Fruit fly (Drosophila melanogaster): ENCODE data around the gene Uxs.

Gene Uxs

DNA sequence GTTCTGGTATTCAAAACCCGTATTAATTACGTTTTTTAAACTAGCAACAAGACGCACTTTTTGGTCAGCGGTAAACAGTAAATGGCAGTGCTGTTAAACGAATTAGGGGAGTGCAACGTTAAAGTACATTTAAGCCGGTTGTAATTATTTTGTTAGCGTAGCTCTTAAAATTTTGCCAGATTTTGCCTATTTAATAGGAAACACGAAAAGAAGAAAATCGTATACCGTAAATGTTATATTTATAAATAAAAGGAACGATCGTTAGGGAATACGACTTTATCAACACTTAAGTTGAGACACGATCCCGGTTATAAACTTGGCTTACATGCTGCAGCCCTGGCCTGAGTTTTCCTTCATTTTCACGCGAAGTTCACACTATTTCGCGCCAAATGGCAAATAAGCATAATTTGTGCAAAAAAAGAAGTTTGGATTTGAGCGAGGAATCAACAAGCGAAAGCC is 43.2 kb upstream of the Uxs start, which contains the start of the genes Setx and mus301 (continued):
- TF ChIP-seq trh (GFP tag; optimal IDR thresholded peaks at IDR 0.05): peak; percentile 69
- peak; percentile 66 for TF ChIP-seq ewg (GFP tag; optimal IDR thresholded peaks at IDR 0.05)
- TF ChIP-seq CG11456 (GFP tag; IDR thresholded peaks at IDR 0.05): peak; percentile 87
- no peak for TF ChIP-seq cad (GFP tag; optimal IDR thresholded peaks at IDR 0.05)
- peak; percentile 59 for TF ChIP-seq Neu2 (GFP tag; optimal IDR thresholded peaks at IDR 0.05; ENCODE audit: borderline replicate concordance)
- TF ChIP-seq dmrt11E (tag; optimal IDR thresholded peaks at IDR 0.05): peak; percentile 63
- no peak for TF ChIP-seq scrt (GFP tag; optimal IDR thresholded peaks at IDR 0.05)
- TF ChIP-seq cwo (GFP tag; optimal IDR thresholded peaks at IDR 0.05): peak; percentile 46
- no peak for TF ChIP-seq ac (GFP tag; optimal IDR thresholded peaks at IDR 0.05)
- peak; percentile 62 for TF ChIP-seq nerfin-1 (tag; optimal IDR thresholded peaks at IDR 0.05)
- peak; percentile 93 for TF ChIP-seq Ets97D (GFP tag; optimal IDR thresholded peaks at IDR 0.05)
- TF ChIP-seq Gug (GFP tag; IDR thresholded peaks at IDR 0.05): peak; percentile 67; the same call in 2 of the 4 replicates
- TF ChIP-seq CG5245 (GFP tag; optimal IDR thresholded peaks at IDR 0.05): peak; percentile 67
- peak; percentile 90 for TF ChIP-seq CG33213 (GFP tag; optimal IDR thresholded peaks at IDR 0.05)
- no peak for TF ChIP-seq Eip74EF (GFP tag; optimal IDR thresholded peaks at IDR 0.05)
- peak; percentile 86 for TF ChIP-seq CG15514 (GFP tag; optimal IDR thresholded peaks at IDR 0.05)
- peak; percentile 69 for TF ChIP-seq CG33557 (GFP tag; optimal IDR thresholded peaks at IDR 0.05)
- TF ChIP-seq Mes4 (GFP tag; optimal IDR thresholded peaks at IDR 0.05): peak; percentile 26
- TF ChIP-seq Sox100B (GFP tag; optimal IDR thresholded peaks at IDR 0.05): peak; percentile 70
- TF ChIP-seq HmgZ (tag; optimal IDR thresholded peaks at IDR 0.05): peak; percentile 88
- TF ChIP-seq Xbp1 (GFP tag; optimal IDR thresholded peaks at IDR 0.05): peak; percentile 90
- TF ChIP-seq Bteb2 (GFP tag; optimal IDR thresholded peaks at IDR 0.05): peak; percentile 89
- peak; percentile 96 for TF ChIP-seq sens (GFP tag)
- TF ChIP-seq Hey (tag; optimal IDR thresholded peaks at IDR 0.05): no peak
- peak; percentile 72 for TF ChIP-seq CG14014 (GFP tag; IDR thresholded peaks at IDR 0.05)
- TF ChIP-seq CG17361 (GFP tag; IDR thresholded peaks at IDR 0.05): no peak; the same call in 2 of the 3 replicates
- TF ChIP-seq lov (optimal IDR thresholded peaks at IDR 0.05): no peak
- TF ChIP-seq lov (GFP tag; IDR thresholded peaks at IDR 0.05): no peak
- peak; percentile 79 for TF ChIP-seq E2f1 (GFP tag; IDR thresholded peaks at IDR 0.05)
- no peak for TF ChIP-seq Drgx (GFP tag; IDR thresholded peaks at IDR 0.05)
- TF ChIP-seq jumu (GFP tag; optimal IDR thresholded peaks at IDR 0.05): peak; percentile 82
- TF ChIP-seq CG9876 (GFP tag; optimal IDR thresholded peaks at IDR 0.05): peak; percentile 81
- peak; percentile 79 for TF ChIP-seq Ptx1 (GFP tag; IDR thresholded peaks at IDR 0.05)
- peak; percentile 77 for TF ChIP-seq Antp (GFP tag; optimal IDR thresholded peaks at IDR 0.05)
- TF ChIP-seq zen (tag; optimal IDR thresholded peaks at IDR 0.05): peak; percentile 88
- TF ChIP-seq dpn (GFP tag; optimal IDR thresholded peaks at IDR 0.05): peak; percentile 83 to 90
- TF ChIP-seq zen2 (GFP tag; IDR thresholded peaks at IDR 0.05; ENCODE audit: partially characterized antibody): no peak
- TF ChIP-seq Blimp-1 (GFP tag; optimal IDR thresholded peaks at IDR 0.05): no peak
- TF ChIP-seq CG14965 (GFP tag; optimal IDR thresholded peaks at IDR 0.05; ENCODE audit: borderline replicate concordance): no peak
- no peak for TF ChIP-seq CG31365 (tag; optimal IDR thresholded peaks at IDR 0.05)
- TF ChIP-seq CG32772 (GFP tag; IDR thresholded peaks at IDR 0.05): peak; percentile 66
- peak; percentile 70 for TF ChIP-seq p53 (GFP tag; optimal IDR thresholded peaks at IDR 0.05)
- TF ChIP-seq CG15479 (GFP tag; optimal IDR thresholded peaks at IDR 0.05): peak; percentile 20
- no peak for TF ChIP-seq pros (GFP tag; optimal IDR thresholded peaks at IDR 0.05)
- peak; percentile 81 for TF ChIP-seq pum (GFP tag; optimal IDR thresholded peaks at IDR 0.05)
- TF ChIP-seq Asciz (GFP tag; optimal IDR thresholded peaks at IDR 0.05): peak; percentile 40
- no peak for TF ChIP-seq CG43689 (GFP tag; IDR thresholded peaks at IDR 0.05)
- TF ChIP-seq grn (GFP tag; optimal IDR thresholded peaks at IDR 0.05): no peak
- TF ChIP-seq CG7372 (GFP tag; IDR thresholded peaks at IDR 0.05): peak; percentile 80
- TF ChIP-seq CG12071 (GFP tag; optimal IDR thresholded peaks at IDR 0.05): no peak
- peak; percentile 75 for TF ChIP-seq CG10543 (GFP tag; optimal IDR thresholded peaks at IDR 0.05)

All from whole organism, embryonic.